Fruit fly (Drosophila melanogaster) whole organism, prepupa: ENCODE data around the gene bsk.

Experiments used
- CG11294 ChIP-seq: fragments of 200-800 bp; sonication (Bioruptor generic); IDR thresholded peaks from 2 replicates; pipeline ENCODE4 v1.3.6; 2022; ENCODE audit warnings: missing biosample characterization, missing genetic modification characterization
- CG11762 ChIP-seq: fragments of 200-800 bp; sonication (Bioruptor generic); optimal IDR thresholded peaks from 3 replicates; lab custom pipeline; 2016; ENCODE audit warnings: missing biosample characterization, missing genetic modification characterization; ENCODE audit not compliant: insufficient read depth
- CG11902 ChIP-seq: fragments of 200-800 bp; sonication (Bioruptor generic); optimal IDR thresholded peaks from 3 replicates; lab custom pipeline; 2016; ENCODE audit warnings: missing biosample characterization, missing genetic modification characterization
- CG15336 ChIP-seq: fragments of 200-800 bp; sonication (Bioruptor generic); IDR thresholded peaks from 2 replicates; pipeline ENCODE4 v1.3.6; 2022; ENCODE audit warnings: missing biosample characterization, missing genetic modification characterization
- CG16779 ChIP-seq: fragments of 200-800 bp; sonication (Bioruptor generic); optimal IDR thresholded peaks from 3 replicates; lab custom pipeline; 2017; ENCODE audit warnings: missing biosample characterization, mild to moderate bottlenecking, missing genetic modification characterization
- CG3032 ChIP-seq: fragments of 200-800 bp; optimal IDR thresholded peaks from 2 replicates; lab custom pipeline; 2019; ENCODE audit warnings: missing biosample characterization, mild to moderate bottlenecking, missing genetic modification characterization, moderate library complexity
- CG31627 ChIP-seq: fragments of 200-800 bp; sonication (Bioruptor generic); optimal IDR thresholded peaks from 3 replicates; lab custom pipeline; 2016; ENCODE audit warnings: missing biosample characterization, missing genetic modification characterization
- CG32006 ChIP-seq: fragments of 200-800 bp; sonication (Bioruptor generic); optimal IDR thresholded peaks from 3 replicates; lab custom pipeline; 2017; ENCODE audit warnings: missing biosample characterization, mild to moderate bottlenecking, missing genetic modification characterization
- CG34406 ChIP-seq: fragments of 200-800 bp; sonication (Bioruptor generic); optimal IDR thresholded peaks from 3 replicates; lab custom pipeline; 2016; ENCODE audit warnings: missing biosample characterization, missing genetic modification characterization
- CG4318 ChIP-seq: fragments of 200-800 bp; sonication (Bioruptor generic); optimal IDR thresholded peaks from 3 replicates; lab custom pipeline; 2017; ENCODE audit warnings: missing biosample characterization, mild to moderate bottlenecking, missing genetic modification characterization
- CG6276 ChIP-seq: fragments of 200-800 bp; sonication (Bioruptor generic); optimal IDR thresholded peaks from 2 replicates; lab custom pipeline; 2017; ENCODE audit warnings: missing biosample characterization, mild to moderate bottlenecking, missing genetic modification characterization
- CG6792 ChIP-seq: fragments of 200-800 bp; sonication (Bioruptor generic); optimal IDR thresholded peaks from 3 replicates; lab custom pipeline; 2016; ENCODE audit warnings: missing biosample characterization, missing genetic modification characterization
- CG6854 ChIP-seq: fragments of 200-800 bp; sonication (Bioruptor generic); optimal IDR thresholded peaks from 2 replicates; lab custom pipeline; 2017; ENCODE audit warnings: missing biosample characterization, mild to moderate bottlenecking, missing genetic modification characterization
- CG8319 ChIP-seq: fragments of 200-800 bp; sonication (Bioruptor generic); optimal IDR thresholded peaks from 3 replicates; lab custom pipeline; 2016; ENCODE audit warnings: missing biosample characterization, missing genetic modification characterization
- CG8632 ChIP-seq: fragments of 200-800 bp; sonication (Bioruptor generic); optimal IDR thresholded peaks from 3 replicates; lab custom pipeline; 2016; ENCODE audit warnings: missing biosample characterization, missing genetic modification characterization
- Eip75B ChIP-seq: fragments of 200-800 bp; sonication (Bioruptor generic); optimal IDR thresholded peaks from 3 replicates; lab custom pipeline; 2016; ENCODE audit warnings: missing biosample characterization, missing genetic modification characterization
- Eip78C ChIP-seq: fragments of 200-800 bp; sonication (Bioruptor generic); peaks from one replicate; lab custom pipeline; 2016; ENCODE audit warnings: missing biosample characterization, missing genetic modification characterization
- Ets21C ChIP-seq: fragments of 200-800 bp; sonication (Bioruptor generic); optimal IDR thresholded peaks from 3 replicates; lab custom pipeline; 2016; ENCODE audit warnings: missing biosample characterization, missing genetic modification characterization
- Ets96B ChIP-seq: fragments of 200-800 bp; optimal IDR thresholded peaks from 2 replicates; lab custom pipeline; 2019; ENCODE audit warnings: missing biosample characterization, mild to moderate bottlenecking, missing genetic modification characterization, moderate library complexity
- Hr38 ChIP-seq: sonication (Bioruptor generic); optimal IDR thresholded peaks from 2 replicates; lab custom pipeline; 2016; ENCODE audit warnings: missing biosample characterization, missing genetic modification characterization
- Hr4 ChIP-seq: fragments of 200-800 bp; sonication (Bioruptor generic); optimal IDR thresholded peaks from 3 replicates; lab custom pipeline; 2016; ENCODE audit warnings: missing biosample characterization, missing genetic modification characterization
- Met ChIP-seq: fragments of 200-800 bp; sonication (Bioruptor generic); optimal IDR thresholded peaks from 3 replicates; lab custom pipeline; 2016; ENCODE audit warnings: missing biosample characterization, missing genetic modification characterization
- OdsH ChIP-seq: fragments of 200-800 bp; sonication (Bioruptor generic); optimal IDR thresholded peaks from 3 replicates; lab custom pipeline; 2016; ENCODE audit warnings: missing biosample characterization, missing genetic modification characterization
- Sox14 ChIP-seq: fragments of 200-800 bp; sonication (Bioruptor generic); optimal IDR thresholded peaks from 3 replicates; lab custom pipeline; 2016; ENCODE audit warnings: missing biosample characterization, missing genetic modification characterization
- Sox15 ChIP-seq: fragments of 200-800 bp; sonication (Bioruptor generic); optimal IDR thresholded peaks from 3 replicates; lab custom pipeline; 2016; ENCODE audit warnings: missing biosample characterization, missing genetic modification characterization
- acj6 ChIP-seq: fragments of 200-800 bp; sonication (Bioruptor generic); optimal IDR thresholded peaks from 3 replicates; lab custom pipeline; 2016; ENCODE audit warnings: missing biosample characterization, missing genetic modification characterization
- cyc ChIP-seq: fragments of 200-800 bp; sonication (Bioruptor generic); optimal IDR thresholded peaks from 3 replicates; lab custom pipeline; 2016; ENCODE audit warnings: missing biosample characterization, missing genetic modification characterization
- esn ChIP-seq: fragments of 200-800 bp; sonication (Bioruptor generic); optimal IDR thresholded peaks from 2 replicates; lab custom pipeline; 2016; ENCODE audit warnings: missing biosample characterization, mild to moderate bottlenecking, missing genetic modification characterization, moderate library complexity
- fd85E ChIP-seq: fragments of 200-800 bp; sonication (Bioruptor generic); optimal IDR thresholded peaks from 3 replicates; lab custom pipeline; 2016; ENCODE audit warnings: missing biosample characterization, missing genetic modification characterization
- fkh ChIP-seq: fragments of 200-800 bp; sonication (Bioruptor generic); optimal IDR thresholded peaks from 3 replicates; lab custom pipeline; 2017; ENCODE audit warnings: missing biosample characterization, mild to moderate bottlenecking, missing genetic modification characterization, moderate library complexity
- lz ChIP-seq: fragments of 200-800 bp; sonication (Bioruptor generic); optimal IDR thresholded peaks from 3 replicates; lab custom pipeline; 2016; ENCODE audit warnings: missing biosample characterization, missing genetic modification characterization
- net ChIP-seq: fragments of 200-800 bp; sonication (Bioruptor generic); optimal IDR thresholded peaks from 3 replicates; lab custom pipeline; 2016; ENCODE audit warnings: missing biosample characterization, missing genetic modification characterization
- spab ChIP-seq: fragments of 200-800 bp; sonication (Bioruptor generic); optimal IDR thresholded peaks from 2 replicates; lab custom pipeline; 2017; ENCODE audit warnings: missing biosample characterization, mild to moderate bottlenecking, missing genetic modification characterization, missing genetic modification reagents
- ss ChIP-seq, 2 experiments: fragments of 200-800 bp; sonication (Bioruptor generic); optimal IDR thresholded peaks; 2 replicates in 1 of 2; 3 replicates in 1 of 2; lab custom pipeline; 2017 to 2018; ENCODE audit warnings: mild to moderate bottlenecking in 2 of 2, missing biosample characterization in 2 of 2, missing genetic modification characterization in 2 of 2, moderate library complexity in 1 of 2
- topi ChIP-seq: fragments of 200-800 bp; sonication (Bioruptor generic); optimal IDR thresholded peaks from 3 replicates; lab custom pipeline; 2016; ENCODE audit warnings: missing biosample characterization, missing genetic modification characterization

The bsk gene

dm6 chr2L:10263343-10263744 is 13.0 kb upstream of the bsk start, which contains the start of gene Rsf1:
TSS of gene Rsf1 (minus strand) at chr2L:10263554.
- TF ChIP-seq Met (GFP tag; lab: Kevin White, UChicago) = no peak
- TF ChIP-seq Eip78C (GFP tag; lab: Kevin White, UChicago) = peak; percentile 18

- no peak for TF ChIP-seq CG3032 (tag; lab: Kevin White, UChicago)
- TF ChIP-seq Sox14 (GFP tag; lab: Kevin White, UChicago) = no peak
- no peak for TF ChIP-seq spab (GFP tag; lab: Kevin White, UChicago)
- no peak for TF ChIP-seq CG11762 (GFP tag; lab: Kevin White, UChicago)
Observed at dm6 chr2L:10261774-10262173, 11.5 kb upstream of the bsk start.

- no peak for TF ChIP-seq CG32006 (GFP tag; lab: Kevin White, UChicago)
- peak; percentile 50 for TF ChIP-seq acj6 (GFP tag; lab: Kevin White, UChicago)
- TF ChIP-seq topi = peak; percentile 68
- TF ChIP-seq ss (GFP tag; optimal IDR thresholded peaks at IDR 0.05; lab: Kevin White, UChicago) = peak in 1 of 2 experiments; percentile 3
- TF ChIP-seq CG3032 (tag; lab: Kevin White, UChicago) = peak; percentile 61
- TF ChIP-seq Eip78C (GFP tag; lab: Kevin White, UChicago) = peak; percentile 89
- TF ChIP-seq Hr38 (GFP tag; lab: Kevin White, UChicago) = no peak
- peak; percentile 42 for TF ChIP-seq Ets21C (GFP tag; lab: Kevin White, UChicago)
- peak; percentile 55 for TF ChIP-seq Sox14 (GFP tag; lab: Kevin White, UChicago)
- TF ChIP-seq net (GFP tag; lab: Kevin White, UChicago) = no peak
- TF ChIP-seq cyc (GFP tag; lab: Kevin White, UChicago) = peak; percentile 52
- TF ChIP-seq CG6276 (GFP tag; lab: Kevin White, UChicago) = no peak
- TF ChIP-seq Sox15 (GFP tag; lab: Kevin White, UChicago) = peak; percentile 11
- TF ChIP-seq CG11294 = no peak
- TF ChIP-seq CG11902 (GFP tag; lab: Kevin White, UChicago) = peak; percentile 33
- TF ChIP-seq fd85E (GFP tag; lab: Kevin White, UChicago) = no peak
- TF ChIP-seq CG4318 (GFP tag; lab: Kevin White, UChicago) = no peak
- TF ChIP-seq Hr4 (GFP tag; lab: Kevin White, UChicago) = peak; percentile 80
- peak; percentile 37 for TF ChIP-seq CG8632 (GFP tag; lab: Kevin White, UChicago)
- TF ChIP-seq CG8319 (GFP tag; lab: Kevin White, UChicago) = peak; percentile 48
- peak; percentile 69 for TF ChIP-seq lz (GFP tag; lab: Kevin White, UChicago)
- no peak for TF ChIP-seq CG16779 (tag; lab: Kevin White, UChicago)
- peak; percentile 71 for TF ChIP-seq Met (GFP tag; lab: Kevin White, UChicago)
- TF ChIP-seq CG6792 (GFP tag; lab: Kevin White, UChicago) = peak; percentile 16
- TF ChIP-seq esn = peak; percentile 67
- peak; percentile 25 for TF ChIP-seq CG6854 (GFP tag; lab: Kevin White, UChicago)
- peak; percentile 72 for TF ChIP-seq CG15336
- TF ChIP-seq OdsH (GFP tag; lab: Kevin White, UChicago) = peak; percentile 62
- TF ChIP-seq CG11762 (GFP tag; lab: Kevin White, UChicago) = no peak
- peak; percentile 55 for TF ChIP-seq Ets96B (tag; lab: Kevin White, UChicago)
- no peak for TF ChIP-seq CG34406
- TF ChIP-seq CG31627 (GFP tag; lab: Kevin White, UChicago) = peak; percentile 56
- peak; percentile 66 for TF ChIP-seq Eip75B
- TF ChIP-seq fkh (GFP tag; lab: Kevin White, UChicago) = peak; percentile 86
Observed at dm6 chr2L:10260750-10261493, 10.6 kb upstream of the bsk start, which contains the start of gene Pten. TSS of gene Pten (minus strand) at chr2L:10261049.
